Fruit fly (Drosophila melanogaster): ENCODE results near the gene nis.

Gene nis

dm6 chr2L:1538132-1538531 is 48.8 kb downstream of the nis start:
- TF ChIP-seq noc (tag; optimal IDR thresholded peaks at IDR 0.05), result no peak

dm6 chr2L:1535231-1535630 is 51.7 kb downstream of the nis start:
- no peak for TF ChIP-seq noc (tag; optimal IDR thresholded peaks at IDR 0.05)

Measured in whole organism, larva.